Worm (Caenorhabditis elegans) whole organism, L4/young adult: ENCODE data around the gene sri-46.

Experiments used
- W03F9.2 ChIP-seq: fragments of 150-350 bp; optimal IDR thresholded peaks from 2 replicates; lab custom pipeline; 2014; ENCODE audit warnings: missing biosample characterization, missing genetic modification characterization
- dao-5 ChIP-seq: sonication (generic microtip); optimal IDR thresholded peaks from 2 replicates; lab custom pipeline; 2016; ENCODE audit warnings: missing genotype, missing genetic modification characterization, moderate library complexity, missing compliant biosample characterization
- him-1 ChIP-seq: sonication (generic microtip); optimal IDR thresholded peaks from 2 replicates; lab custom pipeline; 2016; ENCODE audit warnings: missing genotype, missing genetic modification reagents, missing genetic modification characterization, missing compliant biosample characterization

The sri-46 gene

ce11 chrII:674116-674515 is 3.2 kb upstream of the sri-46 start, which contains the start of gene Y39F10C.3:
Y39F10C.3 (plus strand) TSS chrII:674416.
- TF ChIP-seq dao-5 (tag; lab: Kevin White, UChicago) (no peak), him-1 (tag; lab: Kevin White, UChicago) (no peak), W03F9.2 (tag; lab: Kevin White, UChicago) (no peak)

ce11 chrII:667864-668263 is 3.1 kb downstream of the sri-46 start:
- TF ChIP-seq W03F9.2 (tag; lab: Kevin White, UChicago) = no peak
- TF ChIP-seq him-1 (tag; lab: Kevin White, UChicago) = no peak
- TF ChIP-seq dao-5 (tag; lab: Kevin White, UChicago) = no peak

- no peak for TF ChIP-seq him-1 (tag; lab: Kevin White, UChicago)
- TF ChIP-seq dao-5 (tag; lab: Kevin White, UChicago) = no peak
- no peak for TF ChIP-seq W03F9.2 (tag; lab: Kevin White, UChicago)
Measured at ce11 chrII:661696-662095, 9.2 kb downstream of the sri-46 start, which contains the start of gene sri-45. sri-45 (minus strand) TSS chrII:661796.

- TF ChIP-seq W03F9.2 (tag; lab: Kevin White, UChicago) (no peak), dao-5 (tag; lab: Kevin White, UChicago) (no peak), him-1 (tag; lab: Kevin White, UChicago) (no peak)
Measured at ce11 chrII:658369-658768, 12.6 kb downstream of the sri-46 start, which contains the start of gene sdz-24. sdz-24 (plus strand) TSS chrII:658669.

ce11 chrII:651324-651723 is 19.6 kb downstream of the sri-46 start:
- TF ChIP-seq him-1 (tag; lab: Kevin White, UChicago) (no peak), W03F9.2 (tag; lab: Kevin White, UChicago) (no peak), dao-5 (tag; lab: Kevin White, UChicago) (no peak)

ce11 chrII:650321-651005 is 20.5 kb downstream of the sri-46 start, which contains the start of the genes K07E8.7 and frpr-14:
K07E8.7 (minus strand) TSS chrII:650367.
frpr-14 (plus strand) TSS chrII:650955.
- TF ChIP-seq him-1 (tag; lab: Kevin White, UChicago) = no peak
- no peak for TF ChIP-seq W03F9.2 (tag; lab: Kevin White, UChicago)
- no peak for TF ChIP-seq dao-5 (tag; lab: Kevin White, UChicago)

- no peak for TF ChIP-seq dao-5 (tag; lab: Kevin White, UChicago)
- TF ChIP-seq W03F9.2 (tag; lab: Kevin White, UChicago) = no peak
- no peak for TF ChIP-seq him-1 (tag; lab: Kevin White, UChicago)
Measured at ce11 chrII:643733-644132, 27.2 kb downstream of the sri-46 start.

ce11 chrII:639467-639866 is 31.5 kb downstream of the sri-46 start, which contains the start of gene K07E8.6:
K07E8.6 (minus strand) TSS chrII:639567.
- TF ChIP-seq W03F9.2 (tag; lab: Kevin White, UChicago) (no peak), him-1 (tag; lab: Kevin White, UChicago) (no peak), dao-5 (tag; lab: Kevin White, UChicago) (no peak)

- TF ChIP-seq W03F9.2 (tag; lab: Kevin White, UChicago) = no peak
- TF ChIP-seq him-1 (tag; lab: Kevin White, UChicago) = no peak
- TF ChIP-seq dao-5 (tag; lab: Kevin White, UChicago) = no peak
Measured at ce11 chrII:633984-634383, 36.9 kb downstream of the sri-46 start, which contains the start of gene T04B8.1. T04B8.1 (plus strand) TSS chrII:634284.

- no peak for TF ChIP-seq W03F9.2 (tag; lab: Kevin White, UChicago)
- no peak for TF ChIP-seq dao-5 (tag; lab: Kevin White, UChicago)
- TF ChIP-seq him-1 (tag; lab: Kevin White, UChicago) = no peak
Measured at ce11 chrII:627913-628312, 43.0 kb downstream of the sri-46 start.

ce11 chrII:627205-627604 is 43.7 kb downstream of the sri-46 start, which contains the start of gene arrd-1:
arrd-1 (plus strand) TSS chrII:627505.
- TF ChIP-seq dao-5 (tag; lab: Kevin White, UChicago) (no peak), him-1 (tag; lab: Kevin White, UChicago) (no peak), W03F9.2 (tag; lab: Kevin White, UChicago) (no peak)

- no peak for TF ChIP-seq W03F9.2 (tag; lab: Kevin White, UChicago)
- TF ChIP-seq him-1 (tag; lab: Kevin White, UChicago) = no peak
- no peak for TF ChIP-seq dao-5 (tag; lab: Kevin White, UChicago)
Measured at ce11 chrII:625926-626325, 45.0 kb downstream of the sri-46 start.

- TF ChIP-seq W03F9.2 (tag; lab: Kevin White, UChicago) (no peak), him-1 (tag; lab: Kevin White, UChicago) (no peak)
Measured at ce11 chrII:624443-624842, 46.5 kb downstream of the sri-46 start, which contains the start of gene T04B8.5. T04B8.5 (minus strand) TSS chrII:624543.
